Worm (Caenorhabditis elegans): ENCODE measurements around the gene R07A4.2.

- TF ChIP-seq lir-3 (tag; optimal IDR thresholded peaks at IDR 0.05) (no peak), skn-1 (tag; optimal IDR thresholded peaks at IDR 0.05) (no peak), lin-13 (GFP tag; optimal IDR thresholded peaks at IDR 0.05) (no peak), daf-16 (GFP tag; optimal IDR thresholded peaks at IDR 0.05) (no peak), daf-16 (tag; optimal IDR thresholded peaks at IDR 0.05) (peak; percentile 43)
Observed at ce11 chrX:10760958-10761357, 14.7 kb upstream of the R07A4.2 start.
